Worm (Caenorhabditis elegans) whole organism, L4 larva: Measurements from ENCODE around the gene str-246.

Experiments used
- F10B5.3 ChIP-seq: sonication (generic microtip); optimal IDR thresholded peaks from 2 replicates; lab custom pipeline; 2016; ENCODE audit warnings: mild to moderate bottlenecking, missing genetic modification characterization, missing compliant biosample characterization
- F26F4.8 ChIP-seq: fragments of 200-800 bp; sonication (Bioruptor generic); conservative IDR thresholded peaks from 2 replicates; pipeline ENCODE4 v1.3.6; 2022; ENCODE audit warnings: missing genetic modification characterization, missing compliant biosample characterization
- F37D6.2 ChIP-seq: sonication (generic microtip); optimal IDR thresholded peaks from 2 replicates; lab custom pipeline; 2016; ENCODE audit warnings: mild to moderate bottlenecking, missing genetic modification characterization, missing compliant biosample characterization
- F49E8.2 ChIP-seq: sonication (generic microtip); optimal IDR thresholded peaks from 2 replicates; lab custom pipeline; 2016; ENCODE audit warnings: missing compliant biosample characterization, mild to moderate bottlenecking, missing genetic modification characterization, borderline replicate concordance
- T26A8.4 ChIP-seq: fragments of 200-800 bp; sonication (Bioruptor generic); IDR thresholded peaks from 2 replicates; pipeline ENCODE4 v1.3.6; 2022; ENCODE audit warnings: missing genetic modification characterization, missing compliant biosample characterization
- Y105C5A.15 ChIP-seq: fragments of 200-800 bp; sonication (Bioruptor generic); IDR thresholded peaks from 2 replicates; pipeline ENCODE4 v1.3.6; 2022; ENCODE audit warnings: missing genetic modification characterization, missing compliant biosample characterization
- Y48G9A.11 ChIP-seq: fragments of 200-800 bp; sonication (Bioruptor generic); IDR thresholded peaks from 2 replicates; pipeline ENCODE4 v1.3.6; 2022; ENCODE audit warnings: missing genetic modification reagents, missing genetic modification characterization, missing compliant biosample characterization
- ZK546.5 ChIP-seq, 2 experiments: sonication (generic microtip); optimal IDR thresholded peaks; 2 replicates each; lab custom pipeline; 2017; ENCODE audit warnings: missing biosample characterization in 2 of 2, missing genetic modification characterization in 2 of 2
- aha-1 ChIP-seq: fragments of 150-350 bp; peaks from one replicate; lab custom pipeline; 2014; ENCODE audit warnings: missing biosample characterization, missing genetic modification characterization
- ama-1 ChIP-seq: fragments of 150-350 bp; optimal IDR thresholded peaks from 2 replicates; lab custom pipeline; 2014; ENCODE audit warnings: inconsistent platforms, mixed read lengths
- arid-1 ChIP-seq: fragments of 200-800 bp; sonication (Bioruptor generic); conservative IDR thresholded peaks from 2 replicates; pipeline ENCODE4 v1.3.6; 2022; ENCODE audit warnings: missing genetic modification reagents, missing genetic modification characterization, missing compliant biosample characterization
- ceh-28 ChIP-seq: fragments of 150-350 bp; optimal IDR thresholded peaks from 2 replicates; lab custom pipeline; 2014; ENCODE audit warnings: missing biosample characterization, missing genetic modification reagents, missing genetic modification characterization
- ceh-32 ChIP-seq: sonication (generic microtip); optimal IDR thresholded peaks from 2 replicates; lab custom pipeline; 2016; ENCODE audit warnings: mild to moderate bottlenecking, missing genetic modification characterization, missing compliant biosample characterization; ENCODE audit not compliant: poor library complexity
- ceh-44 ChIP-seq: fragments of 200-800 bp; sonication (Bioruptor generic); IDR thresholded peaks from 2 replicates; pipeline ENCODE4 v1.3.6; 2022; ENCODE audit warnings: missing genetic modification reagents, missing genetic modification characterization, missing compliant biosample characterization
- ceh-62 ChIP-seq: sonication (generic microtip); optimal IDR thresholded peaks from 2 replicates; lab custom pipeline; 2017; ENCODE audit warnings: missing biosample characterization, missing genetic modification characterization
- daf-16 ChIP-seq, 3 experiments: sonication (generic microtip); optimal IDR thresholded peaks; 2 replicates each; lab custom pipeline; 2016 to 2017; ENCODE audit warnings: missing genetic modification characterization in 3 of 3, missing genetic modification reagents in 3 of 3, mild to moderate bottlenecking in 2 of 3, missing compliant biosample characterization in 2 of 3, missing biosample characterization in 1 of 3, moderate library complexity in 1 of 3
- dmd-6 ChIP-seq: fragments of 200-800 bp; sonication (Bioruptor generic); IDR thresholded peaks from 2 replicates; pipeline ENCODE4 v1.3.6; 2022; ENCODE audit warnings: missing genetic modification reagents, missing genetic modification characterization, missing compliant biosample characterization
- dmd-8 ChIP-seq: fragments of 200-800 bp; sonication (Bioruptor generic); IDR thresholded peaks from 2 replicates; pipeline ENCODE4 v1.3.6; 2022; ENCODE audit warnings: missing genetic modification characterization, missing compliant biosample characterization
- dpl-1 ChIP-seq: fragments of 150-350 bp; optimal IDR thresholded peaks from 2 replicates; lab custom pipeline; 2014; ENCODE audit warnings: missing biosample characterization, missing genetic modification reagents, missing genetic modification characterization
- egl-27 ChIP-seq: sonication (generic microtip); optimal IDR thresholded peaks from 3 replicates; lab custom pipeline; 2017; ENCODE audit warnings: missing biosample characterization, missing genetic modification reagents, missing genetic modification characterization
- egl-43 ChIP-seq: fragments of 200-800 bp; sonication (Bioruptor generic); IDR thresholded peaks from 2 replicates; pipeline ENCODE4 v1.3.6; 2022; ENCODE audit warnings: missing genetic modification reagents, missing genetic modification characterization, missing compliant biosample characterization
- fkh-10 ChIP-seq: fragments of 150-350 bp; optimal IDR thresholded peaks from 2 replicates; lab custom pipeline; 2014; ENCODE audit warnings: missing biosample characterization, missing genetic modification reagents, missing genetic modification characterization
- fos-1 ChIP-seq: fragments of 150-350 bp; optimal IDR thresholded peaks from 2 replicates; lab custom pipeline; 2014; ENCODE audit warnings: missing biosample characterization, missing genetic modification characterization
- gei-8 ChIP-seq: fragments of 200-800 bp; sonication (Bioruptor generic); optimal IDR thresholded peaks from 2 replicates; lab custom pipeline; 2018; ENCODE audit warnings: mild to moderate bottlenecking, missing genetic modification characterization, missing compliant biosample characterization
- jun-1 ChIP-seq: fragments of 150-350 bp; optimal IDR thresholded peaks from 2 replicates; lab custom pipeline; 2014; ENCODE audit warnings: missing biosample characterization, missing genetic modification reagents, missing genetic modification characterization
- lin-1 ChIP-seq: fragments of 200-800 bp; sonication (Bioruptor generic); IDR thresholded peaks from 2 replicates; pipeline ENCODE4 v1.3.6; 2022; ENCODE audit warnings: missing genetic modification reagents, missing genetic modification characterization, missing compliant biosample characterization
- lin-29 ChIP-seq: fragments of 200-800 bp; sonication (Bioruptor generic); IDR thresholded peaks from 2 replicates; pipeline ENCODE4 v1.3.6; 2022; ENCODE audit warnings: missing genetic modification reagents, missing genetic modification characterization, missing compliant biosample characterization
- lin-38 ChIP-seq: fragments of 200-800 bp; sonication (Bioruptor generic); IDR thresholded peaks from 2 replicates; pipeline ENCODE4 v1.3.6; 2022; ENCODE audit warnings: missing genetic modification reagents, missing genetic modification characterization, missing compliant biosample characterization
- lin-39 ChIP-seq: fragments of 150-350 bp; optimal IDR thresholded peaks from 2 replicates; lab custom pipeline; 2014; ENCODE audit warnings: missing biosample characterization, missing genetic modification reagents, missing genetic modification characterization
- madf-9 ChIP-seq: fragments of 200-800 bp; sonication (Bioruptor generic); conservative IDR thresholded peaks from 2 replicates; pipeline ENCODE4 v1.3.6; 2022; ENCODE audit warnings: missing genetic modification reagents, missing genetic modification characterization, missing compliant biosample characterization
- nhr-10 ChIP-seq: fragments of 150-350 bp; optimal IDR thresholded peaks from 2 replicates; lab custom pipeline; 2014; ENCODE audit warnings: missing biosample characterization, missing genetic modification characterization
- nhr-102 ChIP-seq: sonication (generic microtip); optimal IDR thresholded peaks from 2 replicates; lab custom pipeline; 2016; ENCODE audit warnings: mild to moderate bottlenecking, missing genetic modification characterization, moderate library complexity, missing compliant biosample characterization
- nhr-111 ChIP-seq: fragments of 200-800 bp; sonication (Bioruptor generic); optimal IDR thresholded peaks from 2 replicates; lab custom pipeline; 2018; ENCODE audit warnings: mild to moderate bottlenecking, missing genetic modification characterization, missing compliant biosample characterization
- nhr-42 ChIP-seq: fragments of 200-800 bp; sonication (Bioruptor generic); IDR thresholded peaks from 2 replicates; pipeline ENCODE4 v1.3.6; 2022; ENCODE audit warnings: missing genetic modification characterization, missing compliant biosample characterization
- nhr-48 ChIP-seq: sonication (generic microtip); optimal IDR thresholded peaks from 2 replicates; lab custom pipeline; 2016; ENCODE audit warnings: mild to moderate bottlenecking, missing genetic modification characterization, missing compliant biosample characterization
- php-3 ChIP-seq: fragments of 200-800 bp; sonication (Bioruptor generic); IDR thresholded peaks from 2 replicates; pipeline ENCODE4 v1.3.6; 2022; ENCODE audit warnings: missing genetic modification reagents, missing genetic modification characterization, missing compliant biosample characterization
- pqm-1 ChIP-seq: sonication (generic microtip); optimal IDR thresholded peaks from 2 replicates; lab custom pipeline; 2017; ENCODE audit warnings: missing biosample characterization, missing genetic modification characterization
- rbr-2 ChIP-seq: sonication (generic microtip); optimal IDR thresholded peaks from 2 replicates; lab custom pipeline; 2016; ENCODE audit warnings: missing genotype, missing genetic modification characterization, missing compliant biosample characterization
- sdz-12 ChIP-seq: fragments of 200-800 bp; sonication (Bioruptor generic); optimal IDR thresholded peaks from 2 replicates; lab custom pipeline; 2018; ENCODE audit warnings: mild to moderate bottlenecking, missing genetic modification characterization, missing compliant biosample characterization
- set-16 ChIP-seq: fragments of 200-800 bp; sonication (Bioruptor generic); IDR thresholded peaks from 2 replicates; pipeline ENCODE4 v1.3.6; 2022; ENCODE audit warnings: missing genetic modification reagents, missing genetic modification characterization, missing compliant biosample characterization
- skn-1 ChIP-seq: fragments of 150-350 bp; optimal IDR thresholded peaks from 2 replicates; lab custom pipeline; 2014; ENCODE audit warnings: missing biosample characterization, missing genetic modification characterization
- snpc-1.2 ChIP-seq: fragments of 200-800 bp; sonication (Bioruptor generic); IDR thresholded peaks from 2 replicates; pipeline ENCODE4 v1.3.6; 2022; ENCODE audit warnings: missing genetic modification reagents, missing genetic modification characterization, missing compliant biosample characterization
- snpc-4 ChIP-seq: fragments of 150-350 bp; optimal IDR thresholded peaks from 2 replicates; lab custom pipeline; 2014; ENCODE audit warnings: missing biosample characterization, missing genetic modification characterization
- spr-1 ChIP-seq: sonication (generic microtip); optimal IDR thresholded peaks from 2 replicates; lab custom pipeline; 2016; ENCODE audit warnings: mild to moderate bottlenecking, missing genetic modification characterization, missing compliant biosample characterization
- tag-97 ChIP-seq: fragments of 200-800 bp; sonication (Bioruptor generic); IDR thresholded peaks from 2 replicates; pipeline ENCODE4 v1.3.6; 2022; ENCODE audit warnings: missing genetic modification characterization, missing compliant biosample characterization
- unc-130 ChIP-seq: sonication (generic microtip); optimal IDR thresholded peaks from 2 replicates; lab custom pipeline; 2016; ENCODE audit warnings: missing genetic modification reagents, missing genetic modification characterization, missing compliant biosample characterization
- zfp-3 ChIP-seq: fragments of 200-800 bp; sonication (Bioruptor generic); conservative IDR thresholded peaks from 2 replicates; pipeline ENCODE4 v1.3.6; 2022; ENCODE audit warnings: missing genetic modification reagents, missing genetic modification characterization, missing compliant biosample characterization
- zip-2 ChIP-seq: fragments of 150-350 bp; optimal IDR thresholded peaks from 2 replicates; lab custom pipeline; 2014; ENCODE audit warnings: missing biosample characterization, missing genetic modification characterization

str-246 gene

ce11 chrIII:11118107-11118506, 40.6 kb downstream of the str-246 start:
- TF ChIP-seq F49E8.2 (tag; lab: Kevin White, UChicago) = peak; percentile 48
- TF ChIP-seq snpc-1.2 (GFP tag; lab: Robert Waterston, UW) = peak; percentile 52; the same call in 1 of the 2 replicates
- TF ChIP-seq lin-1 = peak; percentile 65; the same call in 1 of the 2 replicates
- TF ChIP-seq madf-9 (GFP tag; lab: Robert Waterston, UW) = peak; percentile 45; the same call in 1 of the 2 replicates
- TF ChIP-seq T26A8.4 (GFP tag; lab: Robert Waterston, UW) = peak; percentile 33; the same call in 1 of the 2 replicates
- TF ChIP-seq lin-38 (GFP tag; lab: Robert Waterston, UW) = peak; percentile 85
- TF ChIP-seq arid-1 (GFP tag; lab: Robert Waterston, UW) = peak; percentile 35; the same call in 1 of the 2 replicates
- TF ChIP-seq Y48G9A.11 = peak; percentile 53; the same call in 1 of the 2 replicates
- TF ChIP-seq Y105C5A.15 (GFP tag; lab: Robert Waterston, UW) = 0 out of 2 replicates have a peak, but pooled peaks have one; percentile 32
- TF ChIP-seq nhr-102 = peak; percentile 42
- peak; percentile 51; the same call in 1 of the 2 replicates for TF ChIP-seq dmd-8 (GFP tag; lab: Robert Waterston, UW)
- peak; percentile 52 for TF ChIP-seq unc-130 (GFP tag; lab: Kevin White, UChicago)
- TF ChIP-seq php-3 (GFP tag; lab: Robert Waterston, UW) = 0 out of 2 replicates have a peak, but pooled peaks have one; percentile 41
- TF ChIP-seq ceh-44 (GFP tag; lab: Robert Waterston, UW) = peak; percentile 74; the same call in 1 of the 2 replicates

ce11 chrIII:11119176-11119853, 41.8 kb downstream of the str-246 start, which contains the start of the genes sup-35 and Y48A6C.4:
TSS of gene sup-35 (minus strand) at chrIII:11119226.
TSS of gene Y48A6C.4 (plus strand) at chrIII:11119803.
- TF ChIP-seq ama-1 (lab: Kevin White, UChicago) = no peak
- TF ChIP-seq F37D6.2 (tag; lab: Kevin White, UChicago) = peak; percentile 39
- TF ChIP-seq ceh-44 (GFP tag; lab: Robert Waterston, UW) = peak; percentile 63; the same call in 1 of the 2 replicates
- TF ChIP-seq unc-130 (GFP tag; lab: Kevin White, UChicago) = peak; percentile 87
- no peak for TF ChIP-seq nhr-10 (tag; lab: Kevin White, UChicago)
- peak; percentile 37 for TF ChIP-seq fkh-10 (GFP tag; lab: Kevin White, UChicago)
- no peak for TF ChIP-seq nhr-48 (tag; lab: Kevin White, UChicago)
- TF ChIP-seq egl-27 (tag; lab: Kevin White, UChicago) = no peak
- peak; percentile 48 for TF ChIP-seq aha-1 (tag; lab: Kevin White, UChicago)
- peak; percentile 21 for TF ChIP-seq spr-1
- no peak for TF ChIP-seq lin-39 (tag; lab: Kevin White, UChicago)
- no peak for TF ChIP-seq ceh-32
- peak; percentile 95 for TF ChIP-seq lin-38 (GFP tag; lab: Robert Waterston, UW)
- TF ChIP-seq daf-16 (GFP tag; optimal IDR thresholded peaks at IDR 0.05; lab: Kevin White, UChicago) = peak in 1 of 2 experiments; percentile 14
- TF ChIP-seq daf-16 (tag; optimal IDR thresholded peaks at IDR 0.05; lab: Kevin White, UChicago) = peak; percentile 21
- no peak for TF ChIP-seq zip-2 (tag; lab: Kevin White, UChicago)
- no peak for TF ChIP-seq gei-8 (GFP tag; lab: Kevin White, UChicago)
- TF ChIP-seq Y48G9A.11 = no peak
- no peak for TF ChIP-seq lin-29 (GFP tag; lab: Robert Waterston, UW)
- peak; percentile 13 for TF ChIP-seq snpc-4 (tag; lab: Kevin White, UChicago)
- no peak for TF ChIP-seq pqm-1 (tag; lab: Kevin White, UChicago)
- TF ChIP-seq F10B5.3 = no peak
- TF ChIP-seq egl-43 = no peak
- no peak for TF ChIP-seq zfp-3
- TF ChIP-seq ZK546.5 (tag; optimal IDR thresholded peaks at IDR 0.05; lab: Kevin White, UChicago) = no peak
- TF ChIP-seq set-16 (GFP tag; lab: Robert Waterston, UW) = no peak
- TF ChIP-seq tag-97 (GFP tag; lab: Robert Waterston, UW) = no peak
- TF ChIP-seq dmd-6 (GFP tag; lab: Robert Waterston, UW) = peak; percentile 31; the same call in 1 of the 2 replicates
- peak; percentile 93 for TF ChIP-seq dpl-1 (GFP tag; lab: Kevin White, UChicago)
- no peak for TF ChIP-seq ceh-28
- no peak for TF ChIP-seq nhr-111 (GFP tag; lab: Kevin White, UChicago)
- no peak for TF ChIP-seq nhr-42 (GFP tag; lab: Robert Waterston, UW)
- no peak for TF ChIP-seq skn-1 (tag; lab: Kevin White, UChicago)
- no peak for TF ChIP-seq ceh-62 (tag; lab: Kevin White, UChicago)
- no peak for TF ChIP-seq sdz-12
- no peak for TF ChIP-seq fos-1 (tag; lab: Kevin White, UChicago)
- peak; percentile 78 for TF ChIP-seq rbr-2
- no peak for TF ChIP-seq F26F4.8 (GFP tag; lab: Robert Waterston, UW)
- no peak for TF ChIP-seq jun-1 (tag; lab: Kevin White, UChicago)
